Fruit fly (Drosophila melanogaster) S2 (cell line): ENCODE results near the gene Alg14.

Experiments used
- CG8478 ChIP-seq: fragments of >200 bp; optimal IDR thresholded peaks from 2 replicates; lab custom pipeline; 2018
- CTCF ChIP-seq, 2 experiments: fragments of >200 bp; optimal IDR thresholded peaks; 2 replicates each; lab custom pipeline; 2018

Alg14 gene

dm6 chrX:15511399-15511798 lies 39.4 kb downstream of the Alg14 start:
- TF ChIP-seq CTCF (optimal IDR thresholded peaks at IDR 0.05; lab: Kevin White, UChicago): no peak
- TF ChIP-seq CG8478 (lab: Kevin White, UChicago): no peak
